Worm (Caenorhabditis elegans) whole organism, late embryonic: ENCODE results near the gene F26F2.3.

Experiments used
- C08G9.2 ChIP-seq: sonication (generic microtip); optimal IDR thresholded peaks from 2 replicates; lab custom pipeline; 2016; ENCODE audit warnings: mild to moderate bottlenecking, missing genetic modification characterization, moderate library complexity, missing compliant biosample characterization
- C38D4.7 ChIP-seq: fragments of 200-800 bp; sonication (Bioruptor generic); optimal IDR thresholded peaks from 2 replicates; lab custom pipeline; 2018; ENCODE audit warnings: mild to moderate bottlenecking, missing genetic modification characterization, moderate library complexity, missing compliant biosample characterization
- F13H6.1 ChIP-seq: sonication (generic microtip); optimal IDR thresholded peaks from 2 replicates; lab custom pipeline; 2016; ENCODE audit warnings: missing genetic modification characterization, missing compliant biosample characterization
- K02D7.2 ChIP-seq: sonication (generic microtip); optimal IDR thresholded peaks from 2 replicates; lab custom pipeline; 2017; ENCODE audit warnings: mild to moderate bottlenecking, missing genetic modification characterization, missing compliant biosample characterization
- K09A11.1 ChIP-seq: sonication (generic microtip); optimal IDR thresholded peaks from 2 replicates; lab custom pipeline; 2017; ENCODE audit warnings: antibody characterized with exemption, mild to moderate bottlenecking, missing genetic modification characterization, missing compliant biosample characterization; ENCODE audit not compliant: insufficient read depth
- Y22D7AL.16 ChIP-seq: sonication (generic microtip); optimal IDR thresholded peaks from 2 replicates; lab custom pipeline; 2016; ENCODE audit warnings: missing genetic modification characterization, missing compliant biosample characterization
- ahr-1 ChIP-seq: sonication (generic microtip); optimal IDR thresholded peaks from 2 replicates; lab custom pipeline; 2016; ENCODE audit warnings: missing genetic modification characterization, missing compliant biosample characterization
- ceh-14 ChIP-seq: sonication (generic microtip); optimal IDR thresholded peaks from 2 replicates; lab custom pipeline; 2016; ENCODE audit warnings: missing genotype, missing genetic modification characterization, missing compliant biosample characterization
- ceh-18 ChIP-seq: sonication (generic microtip); optimal IDR thresholded peaks from 2 replicates; lab custom pipeline; 2016; ENCODE audit warnings: missing genetic modification characterization, missing compliant biosample characterization
- ceh-19 ChIP-seq: fragments of 200-800 bp; sonication (Bioruptor generic); optimal IDR thresholded peaks from 2 replicates; lab custom pipeline; 2018; ENCODE audit warnings: mild to moderate bottlenecking, missing genetic modification characterization, missing compliant biosample characterization
- ceh-2 ChIP-seq: sonication (generic microtip); optimal IDR thresholded peaks from 2 replicates; lab custom pipeline; 2016; ENCODE audit warnings: missing genotype, missing genetic modification characterization, missing compliant biosample characterization
- ceh-22 ChIP-seq: sonication (generic microtip); optimal IDR thresholded peaks from 2 replicates; lab custom pipeline; 2017; ENCODE audit warnings: missing biosample characterization, missing genetic modification characterization
- ceh-24 ChIP-seq: sonication (generic microtip); optimal IDR thresholded peaks from 2 replicates; lab custom pipeline; 2016; ENCODE audit warnings: mild to moderate bottlenecking, missing genetic modification characterization, missing compliant biosample characterization
- ceh-31 ChIP-seq: sonication (generic microtip); optimal IDR thresholded peaks from 2 replicates; lab custom pipeline; 2016; ENCODE audit warnings: missing genetic modification characterization, missing compliant biosample characterization
- ceh-34 ChIP-seq: sonication (generic microtip); optimal IDR thresholded peaks from 2 replicates; lab custom pipeline; 2016; ENCODE audit warnings: mild to moderate bottlenecking, missing genetic modification characterization, missing compliant biosample characterization
- ceh-9 ChIP-seq: sonication (generic microtip); optimal IDR thresholded peaks from 2 replicates; lab custom pipeline; 2016; ENCODE audit warnings: mild to moderate bottlenecking, missing genetic modification characterization, inconsistent platforms, missing compliant biosample characterization
- che-1 ChIP-seq: sonication (generic microtip); optimal IDR thresholded peaks from 2 replicates; lab custom pipeline; 2016; ENCODE audit warnings: mild to moderate bottlenecking, missing genetic modification characterization, missing compliant biosample characterization
- dmd-4 ChIP-seq: sonication (generic microtip); optimal IDR thresholded peaks from 2 replicates; lab custom pipeline; 2016; ENCODE audit warnings: borderline replicate concordance, missing genetic modification characterization, missing compliant biosample characterization
- ets-4 ChIP-seq: sonication (generic microtip); optimal IDR thresholded peaks from 2 replicates; lab custom pipeline; 2016; ENCODE audit warnings: missing genetic modification characterization, missing compliant biosample characterization
- fkh-6 ChIP-seq: sonication (generic microtip); optimal IDR thresholded peaks from 2 replicates; lab custom pipeline; 2016; ENCODE audit warnings: missing genetic modification characterization, missing compliant biosample characterization
- gmeb-2 ChIP-seq: sonication (generic microtip); optimal IDR thresholded peaks from 2 replicates; lab custom pipeline; 2016; ENCODE audit warnings: missing genetic modification characterization, inconsistent platforms, missing compliant biosample characterization
- hlh-13 ChIP-seq: fragments of 200-800 bp; sonication (Bioruptor generic); optimal IDR thresholded peaks from 2 replicates; lab custom pipeline; 2018; ENCODE audit warnings: mild to moderate bottlenecking, missing genetic modification characterization, missing compliant biosample characterization
- hlh-6 ChIP-seq: sonication (generic microtip); optimal IDR thresholded peaks from 2 replicates; lab custom pipeline; 2016; ENCODE audit warnings: missing genotype, missing genetic modification characterization, missing compliant biosample characterization
- hlh-8 ChIP-seq: sonication (generic microtip); optimal IDR thresholded peaks from 2 replicates; lab custom pipeline; 2016; ENCODE audit warnings: missing genotype, missing genetic modification characterization, missing compliant biosample characterization
- mec-3 ChIP-seq: sonication (generic microtip); optimal IDR thresholded peaks from 2 replicates; lab custom pipeline; 2016; ENCODE audit warnings: borderline replicate concordance, missing genetic modification characterization, missing compliant biosample characterization
- nfya-1 ChIP-seq: sonication (generic microtip); optimal IDR thresholded peaks from 2 replicates; lab custom pipeline; 2017; ENCODE audit warnings: missing genetic modification characterization, mild to moderate bottlenecking, missing compliant biosample characterization, antibody characterized with exemption, moderate library complexity
- npax-4 ChIP-seq: sonication (generic microtip); optimal IDR thresholded peaks from 2 replicates; lab custom pipeline; 2016; ENCODE audit warnings: missing genetic modification characterization, missing compliant biosample characterization
- odd-2 ChIP-seq: sonication (generic microtip); optimal IDR thresholded peaks from 2 replicates; lab custom pipeline; 2017; ENCODE audit warnings: antibody characterized with exemption, mild to moderate bottlenecking, missing genetic modification characterization, missing compliant biosample characterization
- pag-3 ChIP-seq: sonication (generic microtip); optimal IDR thresholded peaks from 2 replicates; lab custom pipeline; 2016; ENCODE audit warnings: missing compliant biosample characterization, missing genetic modification characterization, borderline replicate concordance
- pax-1 ChIP-seq: fragments of 150-350 bp; optimal IDR thresholded peaks from 2 replicates; lab custom pipeline; 2014; ENCODE audit warnings: missing biosample characterization, missing genetic modification characterization
- pha-4 ChIP-seq: fragments of 150-350 bp; optimal IDR thresholded peaks from 2 replicates; lab custom pipeline; 2018; ENCODE audit warnings: missing biosample characterization, missing genetic modification reagents, missing genetic modification characterization
- pqm-1 ChIP-seq: sonication (generic microtip); optimal IDR thresholded peaks from 2 replicates; lab custom pipeline; 2016; ENCODE audit warnings: missing genetic modification characterization, missing compliant biosample characterization
- pros-1 ChIP-seq: fragments of 150-350 bp; optimal IDR thresholded peaks from 2 replicates; lab custom pipeline; 2014; ENCODE audit warnings: missing biosample characterization, missing genetic modification reagents, missing genetic modification characterization
- rnt-1 ChIP-seq: sonication (generic microtip); optimal IDR thresholded peaks from 2 replicates; lab custom pipeline; 2016; ENCODE audit warnings: missing genetic modification characterization, missing compliant biosample characterization
- sdc-2 ChIP-seq: sonication (generic microtip); optimal IDR thresholded peaks from 2 replicates; lab custom pipeline; 2016; ENCODE audit warnings: missing genotype, missing genetic modification characterization, missing compliant biosample characterization
- sox-2 ChIP-seq: fragments of 200-800 bp; sonication (Bioruptor generic); IDR thresholded peaks from 2 replicates; pipeline ENCODE4 v1.3.6; 2022; ENCODE audit warnings: missing genetic modification reagents, missing genetic modification characterization, missing compliant biosample characterization
- tbx-7 ChIP-seq: sonication (generic microtip); optimal IDR thresholded peaks from 2 replicates; lab custom pipeline; 2016; ENCODE audit warnings: missing genotype, missing genetic modification characterization, missing compliant biosample characterization
- ttx-3 ChIP-seq: sonication (generic microtip); optimal IDR thresholded peaks from 2 replicates; lab custom pipeline; 2016; ENCODE audit warnings: missing genetic modification reagents, missing genetic modification characterization, missing compliant biosample characterization
- unc-42 ChIP-seq: sonication (generic microtip); optimal IDR thresholded peaks from 2 replicates; lab custom pipeline; 2016; ENCODE audit warnings: missing genotype, missing genetic modification characterization, missing compliant biosample characterization
- unc-55 ChIP-seq: sonication (generic microtip); optimal IDR thresholded peaks from 2 replicates; lab custom pipeline; 2017; ENCODE audit warnings: missing biosample characterization, missing genetic modification reagents, missing genetic modification characterization
- zip-5 ChIP-seq: sonication (generic microtip); optimal IDR thresholded peaks from 2 replicates; lab custom pipeline; 2016; ENCODE audit warnings: missing genetic modification characterization, missing compliant biosample characterization
- ztf-16 ChIP-seq: sonication (generic microtip); optimal IDR thresholded peaks from 2 replicates; lab custom pipeline; 2017; ENCODE audit warnings: missing genetic modification characterization, missing compliant biosample characterization

F26F2.3 gene

DNA sequence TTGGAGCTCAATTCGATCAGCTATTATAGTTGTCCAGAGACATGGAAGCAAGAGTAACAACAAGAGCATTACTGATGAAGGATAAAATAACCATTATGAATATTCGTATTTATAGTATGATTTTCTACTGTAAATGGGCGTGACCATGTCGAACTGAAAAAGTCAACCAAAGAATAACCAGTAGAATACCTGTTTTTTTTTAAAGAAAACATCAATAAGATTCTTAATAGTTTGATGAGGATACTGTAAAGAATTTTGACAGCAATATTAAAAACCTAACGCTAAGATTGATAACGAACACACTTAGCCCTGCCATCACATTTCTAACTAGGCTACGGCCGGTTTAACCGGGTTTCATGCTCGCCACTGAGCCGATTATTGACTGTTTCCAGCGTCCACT, 13.4 kb downstream of the F26F2.3 start, which contains the start of gene vmo-1:
TSS of gene vmo-1 (minus strand) at position 101 of the 400 bp plus-strand sequence.
- TF ChIP-seq ceh-14 (tag; lab: Kevin White, UChicago) (no peak), zip-5 (tag; lab: Kevin White, UChicago) (no peak), C38D4.7 (GFP tag; lab: Kevin White, UChicago) (no peak), che-1 (tag; lab: Kevin White, UChicago) (no peak), gmeb-2 (no peak), ceh-22 (tag; lab: Kevin White, UChicago) (no peak), ttx-3 (tag; lab: Kevin White, UChicago) (no peak), F13H6.1 (no peak), C08G9.2 (tag; lab: Kevin White, UChicago) (no peak), pqm-1 (tag; lab: Kevin White, UChicago) (no peak), ahr-1 (tag; lab: Kevin White, UChicago) (no peak)

DNA sequence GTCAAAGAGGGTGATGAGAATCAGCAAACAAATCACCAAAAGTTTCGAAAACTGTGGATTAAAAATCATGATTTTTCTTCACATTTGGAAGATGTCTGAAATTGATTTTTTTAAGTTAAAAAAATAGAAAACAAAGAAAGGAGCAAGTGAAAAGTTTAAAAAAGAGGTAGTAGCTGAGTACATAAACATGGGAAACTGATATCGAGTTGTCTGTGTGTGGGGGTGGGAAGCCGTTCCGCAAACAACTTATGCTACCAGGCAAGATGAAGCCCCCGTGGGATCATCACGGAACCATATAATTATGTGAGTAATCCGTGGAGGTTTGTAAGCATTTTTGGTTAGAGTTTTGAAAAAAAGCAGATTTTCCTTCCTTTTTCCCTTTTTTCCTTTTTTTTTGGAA, 15.3 kb downstream of the F26F2.3 start, which contains the start of gene Y38H6C.20:
TSS of gene Y38H6C.20 (minus strand) at position 101 of the 400 bp plus-strand sequence.
- no peak for TF ChIP-seq pag-3 (tag; lab: Kevin White, UChicago)
- no peak for TF ChIP-seq ceh-18 (tag; lab: Kevin White, UChicago)
- no peak for TF ChIP-seq hlh-6
- no peak for TF ChIP-seq K02D7.2
- no peak for TF ChIP-seq hlh-8
- no peak for TF ChIP-seq pax-1 (tag; lab: Kevin White, UChicago)
- no peak for TF ChIP-seq sox-2 (GFP tag; lab: Robert Waterston, UW)
- TF ChIP-seq che-1 (tag; lab: Kevin White, UChicago), result no peak
- TF ChIP-seq ceh-24, result no peak
- no peak for TF ChIP-seq C08G9.2 (tag; lab: Kevin White, UChicago)
- TF ChIP-seq ceh-31, result no peak
- TF ChIP-seq ceh-9 (tag; lab: Kevin White, UChicago), result no peak
- no peak for TF ChIP-seq zip-5 (tag; lab: Kevin White, UChicago)
- no peak for TF ChIP-seq mec-3 (tag; lab: Kevin White, UChicago)
- TF ChIP-seq pha-4, result no peak
- no peak for TF ChIP-seq C38D4.7 (GFP tag; lab: Kevin White, UChicago)
- TF ChIP-seq ceh-2 (tag; lab: Kevin White, UChicago), result no peak
- no peak for TF ChIP-seq pqm-1 (tag; lab: Kevin White, UChicago)
- TF ChIP-seq dmd-4, result no peak

DNA sequence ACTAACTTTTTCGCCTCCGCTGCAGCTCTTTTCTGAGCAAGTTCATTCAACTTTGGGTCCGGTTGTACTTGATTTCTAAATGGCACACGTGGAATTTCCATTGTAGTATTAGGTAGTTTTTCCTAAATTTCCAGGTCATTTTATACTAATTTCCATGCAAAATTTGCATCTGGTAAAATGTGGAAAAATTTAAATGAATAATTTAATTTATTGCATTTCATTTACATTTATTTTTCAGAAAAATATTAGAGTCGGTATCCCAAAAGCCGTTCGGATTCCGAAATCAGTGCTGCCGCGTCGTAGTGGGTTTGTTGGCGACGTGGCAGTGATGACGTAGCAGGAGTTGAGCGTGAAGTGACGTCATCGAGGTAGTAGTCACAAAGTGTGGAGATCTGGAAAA, 19.3 kb downstream of the F26F2.3 start, which contains the start of gene Y38H6C.18:
TSS of gene Y38H6C.18 (minus strand) at position 101 of the 400 bp plus-strand sequence.
- TF ChIP-seq Y22D7AL.16 (tag; lab: Kevin White, UChicago) (no peak), hlh-13 (GFP tag; lab: Kevin White, UChicago) (no peak), ceh-34 (tag; lab: Kevin White, UChicago) (no peak), fkh-6 (no peak), K09A11.1 (no peak), ceh-18 (tag; lab: Kevin White, UChicago) (no peak)
- TF ChIP-seq, all 69 proteins: peak for 0

DNA sequence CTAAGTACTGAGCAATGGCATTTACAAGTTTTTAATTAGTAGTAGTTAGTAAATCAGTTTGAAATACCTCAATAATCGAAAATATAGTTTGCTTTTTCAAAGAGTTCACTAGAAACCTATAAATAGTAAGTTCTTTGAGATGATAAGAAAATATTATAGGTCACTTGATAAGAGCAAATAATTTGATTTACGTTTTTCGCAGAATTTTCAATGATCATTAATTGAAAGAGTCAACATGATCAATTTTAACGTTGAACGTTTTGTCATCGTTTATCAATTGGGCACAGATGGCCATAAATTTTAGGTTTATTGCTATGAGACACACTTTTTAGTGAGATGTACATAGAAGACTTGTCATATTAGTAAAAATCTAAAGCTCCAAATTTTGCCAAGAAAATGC, 20.6 kb downstream of the F26F2.3 start:
- no peak for TF ChIP-seq nfya-1 (tag; lab: Kevin White, UChicago)
- TF ChIP-seq ceh-19 (GFP tag; lab: Kevin White, UChicago), result no peak
- no peak for TF ChIP-seq odd-2 (tag; lab: Kevin White, UChicago)
- TF ChIP-seq F13H6.1, result no peak
- no peak for TF ChIP-seq npax-4 (tag; lab: Kevin White, UChicago)
- no peak for TF ChIP-seq unc-55
- no peak for TF ChIP-seq zip-5 (tag; lab: Kevin White, UChicago)
- no peak for TF ChIP-seq gmeb-2
- no peak for TF ChIP-seq unc-42 (tag; lab: Kevin White, UChicago)
- TF ChIP-seq Y22D7AL.16 (tag; lab: Kevin White, UChicago), result no peak
- TF ChIP-seq pqm-1 (tag; lab: Kevin White, UChicago), result no peak
- TF ChIP-seq sox-2 (GFP tag; lab: Robert Waterston, UW), result no peak
- no peak for TF ChIP-seq sdc-2 (tag; lab: Kevin White, UChicago)
- TF ChIP-seq pros-1, result no peak
- no peak for TF ChIP-seq tbx-7
- TF ChIP-seq ztf-16 (tag; lab: Kevin White, UChicago), result no peak
- no peak for TF ChIP-seq C38D4.7 (GFP tag; lab: Kevin White, UChicago)
- TF ChIP-seq ets-4 (tag; lab: Kevin White, UChicago), result no peak
- TF ChIP-seq rnt-1 (tag; lab: Kevin White, UChicago), result no peak
